Worm (Caenorhabditis elegans) whole organism, young adult: ENCODE measurements around the gene grd-12.

Experiments
- B0019.2 ChIP-seq: fragments of 200-800 bp; sonication (Bioruptor generic); conservative IDR thresholded peaks from 2 replicates; pipeline ENCODE4 v1.3.6; 2022; ENCODE audit warnings: missing genetic modification reagents, missing genetic modification characterization, missing compliant biosample characterization
- B0035.1 ChIP-seq: sonication (generic microtip); optimal IDR thresholded peaks from 2 replicates; lab custom pipeline; 2016; ENCODE audit warnings: missing genetic modification characterization, mild to moderate bottlenecking, missing compliant biosample characterization, missing genotype, missing genetic modification reagents
- B0261.1 ChIP-seq: sonication (generic microtip); optimal IDR thresholded peaks from 2 replicates; lab custom pipeline; 2016; ENCODE audit warnings: mild to moderate bottlenecking, missing genetic modification characterization, moderate library complexity, missing compliant biosample characterization
- F23B12.7 ChIP-seq: sonication (generic microtip); optimal IDR thresholded peaks from 2 replicates; lab custom pipeline; 2017; ENCODE audit warnings: missing genetic modification characterization, mild to moderate bottlenecking, missing compliant biosample characterization, antibody characterized with exemption, moderate library complexity; ENCODE audit not compliant: insufficient read depth
- F57C9.4 ChIP-seq: sonication (generic microtip); optimal IDR thresholded peaks from 2 replicates; lab custom pipeline; 2017; ENCODE audit warnings: mild to moderate bottlenecking, missing genetic modification characterization, missing compliant biosample characterization
- K11D2.4 ChIP-seq: fragments of 200-800 bp; sonication (Bioruptor generic); IDR thresholded peaks from 2 replicates; pipeline ENCODE4 v1.3.6; 2022; ENCODE audit warnings: missing genetic modification reagents, missing genetic modification characterization, missing compliant biosample characterization
- K12H6.12 ChIP-seq: fragments of 200-800 bp; sonication (Bioruptor generic); optimal IDR thresholded peaks from 2 replicates; lab custom pipeline; 2018; ENCODE audit warnings: mild to moderate bottlenecking, missing genetic modification characterization, missing compliant biosample characterization
- Y53G8AR.9 ChIP-seq: fragments of 200-800 bp; sonication (Bioruptor generic); conservative IDR thresholded peaks from 2 replicates; pipeline ENCODE4 v1.3.6; 2022; ENCODE audit warnings: missing genetic modification reagents, missing genetic modification characterization, missing compliant biosample characterization
- ZK185.1 ChIP-seq: sonication (generic microtip); optimal IDR thresholded peaks from 2 replicates; lab custom pipeline; 2016; ENCODE audit warnings: mild to moderate bottlenecking, missing genetic modification characterization, missing compliant biosample characterization; ENCODE audit not compliant: poor library complexity, severe bottlenecking
- athp-1 ChIP-seq: sonication (generic microtip); optimal IDR thresholded peaks from 2 replicates; lab custom pipeline; 2017; ENCODE audit warnings: mild to moderate bottlenecking, missing genetic modification characterization, missing compliant biosample characterization
- attf-6 ChIP-seq: fragments of 200-800 bp; sonication (Bioruptor generic); IDR thresholded peaks from 2 replicates; pipeline ENCODE4 v1.3.6; 2022; ENCODE audit warnings: missing genetic modification reagents, missing genetic modification characterization, missing compliant biosample characterization
- bed-2 ChIP-seq: fragments of 200-800 bp; sonication (Bioruptor generic); IDR thresholded peaks from 2 replicates; pipeline ENCODE4 v1.3.6; 2022; ENCODE audit warnings: missing genetic modification reagents, missing genetic modification characterization, missing compliant biosample characterization
- cebp-1 ChIP-seq, 2 experiments: fragments of 200-800 bp in 1 of 2; sonication (Bioruptor generic) in 1 of 2; sonication (generic microtip) in 1 of 2; IDR thresholded peaks in 1 of 2; optimal IDR thresholded peaks in 1 of 2; 2 replicates each; pipeline versions ENCODE4 v1.3.6 to Lab custom; 2017 to 2022; ENCODE audit warnings: missing compliant biosample characterization in 2 of 2, missing genetic modification characterization in 2 of 2, mild to moderate bottlenecking in 1 of 2, missing genetic modification reagents in 1 of 2, moderate library complexity in 1 of 2
- cebp-2 ChIP-seq: fragments of 200-800 bp; sonication (Bioruptor generic); IDR thresholded peaks from 2 replicates; pipeline ENCODE4 v1.3.6; 2022; ENCODE audit warnings: missing genetic modification characterization, missing compliant biosample characterization
- ceh-100 ChIP-seq: fragments of 200-800 bp; sonication (Bioruptor generic); IDR thresholded peaks from 2 replicates; pipeline ENCODE4 v1.3.6; 2022; ENCODE audit warnings: missing genetic modification reagents, missing genetic modification characterization, missing compliant biosample characterization
- ceh-79 ChIP-seq: sonication (generic microtip); optimal IDR thresholded peaks from 2 replicates; lab custom pipeline; 2017; ENCODE audit warnings: mild to moderate bottlenecking, missing genetic modification characterization, missing compliant biosample characterization
- ceh-91 ChIP-seq: fragments of 200-800 bp; sonication (Bioruptor generic); IDR thresholded peaks from 2 replicates; pipeline ENCODE4 v1.3.6; 2022; ENCODE audit warnings: missing genetic modification reagents, missing genetic modification characterization, missing compliant biosample characterization
- dox-1 ChIP-seq: fragments of 200-800 bp; sonication (Bioruptor generic); IDR thresholded peaks from 2 replicates; pipeline ENCODE4 v1.3.6; 2022; ENCODE audit warnings: missing genetic modification reagents, missing genetic modification characterization, missing compliant biosample characterization
- dpff-1 ChIP-seq: sonication (generic microtip); optimal IDR thresholded peaks from 2 replicates; lab custom pipeline; 2017; ENCODE audit warnings: mild to moderate bottlenecking, missing genetic modification characterization, missing compliant biosample characterization
- egrh-3 ChIP-seq: fragments of 200-800 bp; sonication (Bioruptor generic); IDR thresholded peaks from 2 replicates; pipeline ENCODE4 v1.3.6; 2022; ENCODE audit warnings: missing genetic modification reagents, missing genetic modification characterization, missing compliant biosample characterization
- ets-4 ChIP-seq: fragments of 200-800 bp; sonication (Bioruptor generic); optimal IDR thresholded peaks from 2 replicates; lab custom pipeline; 2018; ENCODE audit warnings: mild to moderate bottlenecking, missing genetic modification characterization, missing compliant biosample characterization
- fkh-3 ChIP-seq: sonication (generic microtip); optimal IDR thresholded peaks from 2 replicates; lab custom pipeline; 2016; ENCODE audit warnings: mild to moderate bottlenecking, missing genetic modification characterization, missing compliant biosample characterization
- him-1 ChIP-seq: sonication (generic microtip); optimal IDR thresholded peaks from 2 replicates; lab custom pipeline; 2016; ENCODE audit warnings: missing genotype, missing genetic modification reagents, missing genetic modification characterization, missing compliant biosample characterization
- hsf-1 ChIP-seq: fragments of 200-800 bp; sonication (Bioruptor generic); IDR thresholded peaks from 2 replicates; pipeline ENCODE4 v1.3.6; 2022; ENCODE audit warnings: missing genetic modification reagents, missing genetic modification characterization, missing compliant biosample characterization
- madf-6 ChIP-seq: fragments of 200-800 bp; sonication (Bioruptor generic); IDR thresholded peaks from 2 replicates; pipeline ENCODE4 v1.3.6; 2022; ENCODE audit warnings: missing genetic modification reagents, missing genetic modification characterization, missing compliant biosample characterization
- madf-8 ChIP-seq: fragments of 200-800 bp; sonication (Bioruptor generic); conservative IDR thresholded peaks from 2 replicates; pipeline ENCODE4 v1.3.6; 2022; ENCODE audit warnings: missing genetic modification reagents, missing genetic modification characterization, missing compliant biosample characterization
- mxl-1 ChIP-seq: sonication (generic microtip); optimal IDR thresholded peaks from 2 replicates; lab custom pipeline; 2016; ENCODE audit warnings: missing genetic modification characterization, missing compliant biosample characterization
- nfya-1 ChIP-seq: sonication (generic microtip); optimal IDR thresholded peaks from 2 replicates; lab custom pipeline; 2017; ENCODE audit warnings: antibody characterized with exemption, missing compliant biosample characterization, missing genetic modification characterization, borderline replicate concordance; ENCODE audit not compliant: insufficient read depth
- nfyb-1 ChIP-seq: fragments of 200-800 bp; sonication (Bioruptor generic); IDR thresholded peaks from 2 replicates; pipeline ENCODE4 v1.3.6; 2022; ENCODE audit warnings: missing genetic modification reagents, missing genetic modification characterization, missing compliant biosample characterization
- nhr-179 ChIP-seq: sonication (generic microtip); optimal IDR thresholded peaks from 2 replicates; lab custom pipeline; 2016; ENCODE audit warnings: mild to moderate bottlenecking, missing genetic modification characterization, missing compliant biosample characterization
- nhr-80 ChIP-seq: sonication (generic microtip); optimal IDR thresholded peaks from 2 replicates; lab custom pipeline; 2016; ENCODE audit warnings: missing genetic modification characterization, missing compliant biosample characterization
- rec-8 ChIP-seq, 2 experiments: sonication (generic microtip); optimal IDR thresholded peaks; 2 replicates each; lab custom pipeline; 2016; ENCODE audit warnings: mild to moderate bottlenecking in 2 of 2, missing genetic modification characterization in 2 of 2, missing genetic modification reagents in 2 of 2, missing genotype in 2 of 2, missing biosample characterization in 1 of 2, missing compliant biosample characterization in 1 of 2, moderate library complexity in 1 of 2
- repo-1 ChIP-seq: sonication (generic microtip); optimal IDR thresholded peaks from 2 replicates; lab custom pipeline; 2017; ENCODE audit warnings: mild to moderate bottlenecking, missing genetic modification characterization, missing compliant biosample characterization
- sea-2 ChIP-seq: fragments of 200-800 bp; sonication (Bioruptor generic); IDR thresholded peaks from 2 replicates; pipeline ENCODE4 v1.3.6; 2022; ENCODE audit warnings: missing genetic modification characterization, missing compliant biosample characterization
- snpc-1.3 ChIP-seq: sonication (generic microtip); optimal IDR thresholded peaks from 2 replicates; lab custom pipeline; 2017; ENCODE audit warnings: missing genetic modification characterization, mild to moderate bottlenecking, missing compliant biosample characterization, antibody characterized with exemption, moderate library complexity, missing genotype, missing genetic modification reagents; ENCODE audit not compliant: insufficient read depth
- somi-1 ChIP-seq: fragments of 200-800 bp; sonication (Bioruptor generic); optimal IDR thresholded peaks from 2 replicates; lab custom pipeline; 2018; ENCODE audit warnings: mild to moderate bottlenecking, missing genetic modification characterization, missing compliant biosample characterization
- sptf-2 ChIP-seq: fragments of 200-800 bp; sonication (Bioruptor generic); optimal IDR thresholded peaks from 2 replicates; lab custom pipeline; 2018; ENCODE audit warnings: mild to moderate bottlenecking, missing genetic modification characterization, missing compliant biosample characterization
- tbx-9 ChIP-seq: sonication (generic microtip); optimal IDR thresholded peaks from 2 replicates; lab custom pipeline; 2016; ENCODE audit warnings: borderline replicate concordance, missing genetic modification characterization, inconsistent platforms, missing compliant biosample characterization
- xnd-1 ChIP-seq: sonication (generic microtip); optimal IDR thresholded peaks from 2 replicates; lab custom pipeline; 2016; ENCODE audit warnings: missing genotype, missing genetic modification reagents, missing genetic modification characterization, missing compliant biosample characterization
- zfh-2 ChIP-seq: fragments of 200-800 bp; sonication (Bioruptor generic); conservative IDR thresholded peaks from 2 replicates; pipeline ENCODE4 v1.3.6; 2022; ENCODE audit warnings: missing genetic modification reagents, missing genetic modification characterization, missing compliant biosample characterization

grd-12 gene

ce11 chrV:15013328-15013727, 35.0 kb downstream of the grd-12 start:
- TF ChIP-seq hsf-1 (GFP tag; lab: Robert Waterston, UW): no peak
- no peak for TF ChIP-seq egrh-3 (GFP tag; lab: Robert Waterston, UW)
- no peak for TF ChIP-seq cebp-1 (GFP tag; IDR thresholded peaks at IDR 0.05; lab: Robert Waterston, UW)
- no peak for TF ChIP-seq cebp-1 (tag; optimal IDR thresholded peaks at IDR 0.05; lab: Kevin White, UChicago)
- TF ChIP-seq tbx-9 (tag; lab: Kevin White, UChicago): no peak

DNA sequence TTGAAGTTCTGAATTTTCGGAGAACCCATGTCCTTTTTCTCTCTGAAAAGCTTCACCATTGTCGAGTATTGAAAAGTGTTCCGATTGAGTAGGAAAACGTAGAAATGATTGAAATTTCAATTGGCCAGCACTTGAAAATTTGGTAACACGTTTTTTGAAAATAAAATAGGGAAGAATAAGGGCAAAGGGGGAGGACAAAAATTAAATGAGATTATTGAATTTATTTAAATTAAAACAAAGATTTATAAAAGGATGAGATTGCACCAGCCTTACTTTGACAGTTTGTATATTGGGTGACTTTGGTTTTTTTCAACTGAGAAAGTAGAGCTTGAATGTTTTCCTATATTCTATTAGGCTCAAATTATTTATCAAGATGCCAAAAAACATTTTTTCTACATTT, 35.9 kb downstream of the grd-12 start, which contains the start of gene obr-2:
obr-2 (minus strand) TSS at position 101 of the 400 bp plus-strand sequence.
- TF ChIP-seq F57C9.4 (tag; lab: Kevin White, UChicago): no peak
- TF ChIP-seq F23B12.7: no peak
- TF ChIP-seq sea-2 (GFP tag; lab: Robert Waterston, UW): no peak
- no peak for TF ChIP-seq ZK185.1
- no peak for TF ChIP-seq nfya-1
- TF ChIP-seq fkh-3 (tag; lab: Kevin White, UChicago): no peak
- TF ChIP-seq ceh-79: no peak
- no peak for TF ChIP-seq B0261.1 (tag; lab: Kevin White, UChicago)
- TF ChIP-seq madf-6 (GFP tag; lab: Robert Waterston, UW): no peak
- no peak for TF ChIP-seq him-1 (tag; lab: Kevin White, UChicago)
- TF ChIP-seq bed-2: no peak
- no peak for TF ChIP-seq Y53G8AR.9
- TF ChIP-seq ets-4 (GFP tag; lab: Kevin White, UChicago): no peak

DNA sequence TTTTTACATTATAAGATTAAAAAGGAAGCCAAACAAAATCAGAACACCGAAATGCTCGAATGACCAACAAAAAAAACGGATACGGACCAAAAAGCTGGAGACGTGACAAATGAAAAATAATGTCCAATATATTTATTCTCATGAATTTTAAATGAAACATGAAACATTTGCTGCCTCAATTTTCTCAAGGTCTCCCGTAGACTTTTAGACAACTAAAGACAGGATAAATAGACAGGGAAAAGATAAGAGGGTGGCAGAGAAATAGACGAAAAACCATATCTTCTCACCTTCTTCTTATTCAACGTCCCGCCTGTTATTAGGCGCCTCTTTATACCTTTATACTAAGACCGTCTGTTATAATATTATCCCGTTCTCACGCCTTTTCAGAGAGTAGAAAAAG, 37.5 kb downstream of the grd-12 start:
- TF ChIP-seq somi-1 (GFP tag; lab: Kevin White, UChicago): no peak
- no peak for TF ChIP-seq attf-6 (GFP tag; lab: Robert Waterston, UW)
- no peak for TF ChIP-seq dpff-1 (tag; lab: Kevin White, UChicago)
- no peak for TF ChIP-seq B0261.1 (tag; lab: Kevin White, UChicago)
- no peak for TF ChIP-seq nfyb-1 (GFP tag; lab: Robert Waterston, UW)
- no peak for TF ChIP-seq B0019.2
- TF ChIP-seq xnd-1 (tag; lab: Kevin White, UChicago): no peak
- TF ChIP-seq ceh-100 (GFP tag; lab: Robert Waterston, UW): no peak
- no peak for TF ChIP-seq repo-1 (tag; lab: Kevin White, UChicago)
- TF ChIP-seq dox-1 (GFP tag; lab: Robert Waterston, UW): no peak
- no peak for TF ChIP-seq rec-8 (tag; optimal IDR thresholded peaks at IDR 0.05; lab: Kevin White, UChicago)
- no peak for TF ChIP-seq tbx-9 (tag; lab: Kevin White, UChicago)
- no peak for TF ChIP-seq egrh-3 (GFP tag; lab: Robert Waterston, UW)
- TF ChIP-seq, all 124 proteins: peak for 0

DNA sequence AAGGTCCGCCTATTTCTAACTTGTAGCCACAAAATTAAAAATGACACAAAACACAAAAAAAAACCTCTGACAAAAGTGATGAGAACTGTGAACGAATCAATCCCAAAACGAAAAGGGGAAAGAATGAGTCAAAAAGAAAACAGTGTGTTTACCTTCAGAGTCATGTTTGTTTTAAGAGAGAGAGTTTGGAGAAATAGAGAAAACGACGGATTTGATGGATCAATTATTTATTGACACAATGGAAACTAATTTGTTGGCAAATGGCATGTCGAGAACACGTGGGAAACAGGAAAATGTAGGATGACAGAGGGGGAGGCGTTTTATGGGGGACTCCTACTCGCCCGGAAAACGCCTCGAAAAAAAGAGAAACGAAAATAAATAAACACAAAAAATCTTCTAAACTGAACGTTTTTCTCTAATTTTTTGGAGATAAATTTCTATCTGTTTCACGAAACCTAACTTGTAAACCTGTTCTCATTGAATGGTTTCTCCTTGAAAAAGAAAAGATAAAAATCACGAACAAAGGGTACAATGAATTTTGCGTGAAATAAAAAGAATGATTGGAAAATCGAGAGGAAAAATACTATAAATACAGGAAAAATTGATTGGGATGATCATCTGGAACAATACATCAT, 38.6 kb downstream of the grd-12 start:
- TF ChIP-seq nhr-80 (tag; lab: Kevin White, UChicago) (no peak), sptf-2 (GFP tag; lab: Kevin White, UChicago) (no peak), K12H6.12 (tag; lab: Kevin White, UChicago) (no peak), ceh-91 (no peak), madf-8 (GFP tag; lab: Robert Waterston, UW) (no peak), snpc-1.3 (tag; lab: Kevin White, UChicago) (no peak), B0035.1 (tag; lab: Kevin White, UChicago) (no peak), athp-1 (tag; lab: Kevin White, UChicago) (no peak), mxl-1 (tag; lab: Kevin White, UChicago) (no peak), nhr-179 (no peak), cebp-2 (GFP tag; lab: Robert Waterston, UW) (no peak), zfh-2 (no peak), K11D2.4 (GFP tag; lab: Robert Waterston, UW) (no peak), attf-6 (GFP tag; lab: Robert Waterston, UW) (no peak)
